Fruit fly (Drosophila melanogaster): ENCODE measurements around the gene CG10616.

Gene CG10616

dm6 chr3L:12456916-12457662 lies 14.4 kb upstream of the CG10616 start:
- TF ChIP-seq CG17612 (GFP tag; IDR thresholded peaks at IDR 0.05) (peak; percentile 39; the same call in 1 of the 2 replicates), Med (GFP tag) (peak; percentile 24), chm (GFP tag; IDR thresholded peaks at IDR 0.05) (no peak), CG1647 (GFP tag; optimal IDR thresholded peaks at IDR 0.05) (no peak), gsb (GFP tag; IDR thresholded peaks at IDR 0.05) (no peak), CG17359 (tag; optimal IDR thresholded peaks at IDR 0.05) (peak; percentile 82), Vsx1 (GFP tag; optimal IDR thresholded peaks at IDR 0.05) (peak; percentile 76), p53 (GFP tag; optimal IDR thresholded peaks at IDR 0.05) (no peak), cas (GFP tag; IDR thresholded peaks at IDR 0.05) (no peak), CG18599 (GFP tag; optimal IDR thresholded peaks at IDR 0.05) (peak; percentile 46), Hr78 (GFP tag; optimal IDR thresholded peaks at IDR 0.05) (peak in 1 of 2 experiments; percentile 74), CG14667 (GFP tag; IDR thresholded peaks at IDR 0.05) (0 out of 2 replicates have a peak, but pooled peaks have one; percentile 24), CG1024 (GFP tag; IDR thresholded peaks at IDR 0.05) (0 out of 2 replicates have a peak, but pooled peaks have one; percentile 53), ind (GFP tag; optimal IDR thresholded peaks at IDR 0.05) (peak; percentile 62), CG9797 (GFP tag; optimal IDR thresholded peaks at IDR 0.05) (no peak), nom (GFP tag; optimal IDR thresholded peaks at IDR 0.05) (no peak), Hmr (GFP tag; optimal IDR thresholded peaks at IDR 0.05) (peak; percentile 23), Optix (GFP tag; IDR thresholded peaks at IDR 0.05) (no peak), pan (optimal IDR thresholded peaks at IDR 0.05) (no peak), pan (GFP tag; optimal IDR thresholded peaks at IDR 0.05 in 1 of 2, IDR thresholded peaks at IDR 0.05 in 1 of 2) (no peak), Xbp1 (GFP tag; optimal IDR thresholded peaks at IDR 0.05) (peak; percentile 79), dimm (GFP tag; IDR thresholded peaks at IDR 0.05) (no peak), tx (GFP tag; optimal IDR thresholded peaks at IDR 0.05) (no peak), CG16863 (GFP tag; optimal IDR thresholded peaks at IDR 0.05) (peak; percentile 59), CG16815 (GFP tag; optimal IDR thresholded peaks at IDR 0.05) (peak; percentile 83), fu2 (GFP tag; optimal IDR thresholded peaks at IDR 0.05) (no peak), slbo (GFP tag; IDR thresholded peaks at IDR 0.05) (peak; percentile 44; the same call in 1 of the 2 replicates), trh (GFP tag; optimal IDR thresholded peaks at IDR 0.05) (peak; percentile 56), CG10654 (GFP tag; optimal IDR thresholded peaks at IDR 0.05) (peak; percentile 39), Xrp1 (GFP tag; IDR thresholded peaks at IDR 0.05) (peak; percentile 81), CG15479 (GFP tag; optimal IDR thresholded peaks at IDR 0.05) (no peak), eyg (GFP tag; optimal IDR thresholded peaks at IDR 0.05) (peak; percentile 37), sens-2 (GFP tag; IDR thresholded peaks at IDR 0.05) (peak; percentile 36; the same call in 1 of the 2 replicates), CG11247 (GFP tag; IDR thresholded peaks at IDR 0.05) (no peak), CG10267 (tag; optimal IDR thresholded peaks at IDR 0.05) (peak; percentile 91), ash1 (GFP tag; optimal IDR thresholded peaks at IDR 0.05) (no peak), BtbVII (GFP tag; optimal IDR thresholded peaks at IDR 0.05) (peak; percentile 50), Atf-2 (GFP tag; optimal IDR thresholded peaks at IDR 0.05) (peak; percentile 31), H15 (GFP tag; IDR thresholded peaks at IDR 0.05) (no peak), CG6813 (GFP tag; optimal IDR thresholded peaks at IDR 0.05) (peak; percentile 58), zen (tag; optimal IDR thresholded peaks at IDR 0.05) (peak; percentile 79), lbe (GFP tag; optimal IDR thresholded peaks at IDR 0.05) (no peak), Asciz (GFP tag; optimal IDR thresholded peaks at IDR 0.05) (peak; percentile 85), CG11723 (GFP tag; optimal IDR thresholded peaks at IDR 0.05) (peak; percentile 52), gfzf (GFP tag; optimal IDR thresholded peaks at IDR 0.05) (no peak), ssp (GFP tag; IDR thresholded peaks at IDR 0.05) (peak; percentile 55), br (optimal IDR thresholded peaks at IDR 0.05) (no peak), Lhr (GFP tag; optimal IDR thresholded peaks at IDR 0.05) (peak; percentile 63), Atf6 (GFP tag; IDR thresholded peaks at IDR 0.05) (peak; percentile 42; the same call in 1 of the 2 replicates), CG18262 (tag; optimal IDR thresholded peaks at IDR 0.05) (peak; percentile 96)
